Fruit fly (Drosophila melanogaster) whole organism, embryonic: Measurements from ENCODE around the gene ihog.

Experiments used
- CG11085 ChIP-seq: fragments of 200-800 bp; sonication (Bioruptor generic); IDR thresholded peaks from 2 replicates; pipeline ENCODE4 v1.3.6; 2022; ENCODE audit warnings: missing biosample characterization, missing genetic modification characterization
- CG11456 ChIP-seq: fragments of 200-800 bp; sonication (Bioruptor generic); IDR thresholded peaks from 3 replicates; pipeline ENCODE4 v1.3.6; 2022; ENCODE audit warnings: missing biosample characterization, missing genetic modification characterization
- CG12299 ChIP-seq: fragments of 200-800 bp; sonication (Bioruptor generic); optimal IDR thresholded peaks from 2 replicates; lab custom pipeline; 2018; ENCODE audit warnings: missing biosample characterization, mild to moderate bottlenecking, missing genetic modification characterization
- CG13287 ChIP-seq: fragments of 200-800 bp; sonication (Bioruptor generic); IDR thresholded peaks from 2 replicates; pipeline ENCODE4 v1.3.6; 2022; ENCODE audit warnings: missing biosample characterization, missing genetic modification characterization; ENCODE audit not compliant: partially characterized antibody
- CG13424 ChIP-seq: fragments of 200-800 bp; sonication (Bioruptor generic); optimal IDR thresholded peaks from 2 replicates; lab custom pipeline; 2019; ENCODE audit warnings: missing biosample characterization, mild to moderate bottlenecking, missing genetic modification characterization, moderate library complexity
- CG15011 ChIP-seq: fragments of 200-800 bp; sonication (Bioruptor generic); optimal IDR thresholded peaks from 3 replicates; lab custom pipeline; 2018; ENCODE audit warnings: missing biosample characterization, mild to moderate bottlenecking, missing genetic modification characterization
- CG16813 ChIP-seq: fragments of 200-800 bp; sonication (Bioruptor generic); IDR thresholded peaks from 3 replicates; pipeline ENCODE4 v1.3.6; 2022; ENCODE audit warnings: missing biosample characterization, missing genetic modification characterization; ENCODE audit not compliant: partially characterized antibody
- CG17361 ChIP-seq: fragments of 200-800 bp; sonication (Bioruptor generic); IDR thresholded peaks from 3 replicates; pipeline ENCODE4 v1.3.6; 2022; ENCODE audit warnings: missing biosample characterization, missing genetic modification characterization
- CG1792 ChIP-seq: fragments of 200-800 bp; sonication (Bioruptor generic); optimal IDR thresholded peaks from 2 replicates; lab custom pipeline; 2016; ENCODE audit warnings: missing biosample characterization, missing genetic modification characterization
- CG18262 ChIP-seq: fragments of 200-800 bp; optimal IDR thresholded peaks from 3 replicates; lab custom pipeline; 2019; ENCODE audit warnings: missing biosample characterization, mild to moderate bottlenecking, missing genetic modification characterization, moderate library complexity
- CG2116 ChIP-seq: fragments of 200-800 bp; sonication (Bioruptor generic); optimal IDR thresholded peaks from 3 replicates; lab custom pipeline; 2018; ENCODE audit warnings: missing biosample characterization, mild to moderate bottlenecking, missing genetic modification characterization
- CG2889 ChIP-seq: fragments of 200-800 bp; sonication (Bioruptor generic); IDR thresholded peaks from 3 replicates; pipeline ENCODE4 v1.3.6; 2022; ENCODE audit warnings: missing biosample characterization, missing genetic modification characterization
- CG32532 ChIP-seq: fragments of 200-800 bp; sonication (Bioruptor generic); IDR thresholded peaks from 2 replicates; pipeline ENCODE4 v1.3.6; 2022; ENCODE audit warnings: missing biosample characterization, missing genetic modification characterization
- CG3407 ChIP-seq: fragments of 200-800 bp; sonication (Bioruptor generic); optimal IDR thresholded peaks from 2 replicates; lab custom pipeline; 2018; ENCODE audit warnings: missing biosample characterization, mild to moderate bottlenecking, missing genetic modification characterization
- CG4282 ChIP-seq: fragments of 200-800 bp; sonication (Bioruptor generic); optimal IDR thresholded peaks from 2 replicates; lab custom pipeline; 2016; ENCODE audit warnings: missing biosample characterization, missing genetic modification characterization
- CG5953 ChIP-seq: fragments of 200-800 bp; sonication (Bioruptor generic); IDR thresholded peaks from 2 replicates; pipeline ENCODE4 v1.3.6; 2022; ENCODE audit warnings: missing biosample characterization, missing genetic modification characterization
- CG6689 ChIP-seq: fragments of 200-800 bp; sonication (Bioruptor generic); IDR thresholded peaks from 2 replicates; pipeline ENCODE4 v1.3.6; 2022; ENCODE audit warnings: missing biosample characterization, missing genetic modification characterization
- CG7745 ChIP-seq: fragments of 200-800 bp; sonication (Bioruptor generic); optimal IDR thresholded peaks from 2 replicates; lab custom pipeline; 2018; ENCODE audit warnings: missing biosample characterization, mild to moderate bottlenecking, missing genetic modification characterization, moderate library complexity
- CG7963 ChIP-seq: fragments of 200-800 bp; sonication (Bioruptor generic); IDR thresholded peaks from 3 replicates; pipeline ENCODE4 v1.3.6; 2022; ENCODE audit warnings: missing biosample characterization, missing genetic modification characterization; ENCODE audit not compliant: partially characterized antibody
- CG9817 ChIP-seq: fragments of 200-800 bp; sonication (Bioruptor generic); optimal IDR thresholded peaks from 2 replicates; lab custom pipeline; 2018; ENCODE audit warnings: missing biosample characterization, mild to moderate bottlenecking, missing genetic modification characterization, moderate library complexity
- CG9932 ChIP-seq: fragments of 200-800 bp; sonication (Bioruptor generic); IDR thresholded peaks from 2 replicates; pipeline ENCODE4 v1.3.6; 2022; ENCODE audit warnings: missing biosample characterization, missing genetic modification characterization
- CrebB ChIP-seq: fragments of 200-800 bp; sonication (Bioruptor generic); optimal IDR thresholded peaks from 3 replicates; lab custom pipeline; 2018; ENCODE audit warnings: missing biosample characterization, mild to moderate bottlenecking, missing genetic modification characterization
- Dll ChIP-seq: fragments of 200-800 bp; sonication (Bioruptor generic); IDR thresholded peaks from 4 replicates; pipeline ENCODE4 v1.3.6; 2022; ENCODE audit warnings: missing biosample characterization, missing genetic modification characterization; ENCODE audit not compliant: partially characterized antibody
- Dref ChIP-seq: fragments of 200-800 bp; sonication (Bioruptor generic); IDR thresholded peaks from 2 replicates; pipeline ENCODE4 v1.3.6; 2022; ENCODE audit warnings: missing biosample characterization, missing genetic modification characterization
- Fer2 ChIP-seq: fragments of 200-800 bp; sonication (Bioruptor generic); optimal IDR thresholded peaks from 2 replicates; lab custom pipeline; 2018; ENCODE audit warnings: missing biosample characterization, mild to moderate bottlenecking, missing genetic modification characterization, moderate library complexity
- Fer3 ChIP-seq: fragments of 200-800 bp; sonication (Bioruptor generic); optimal IDR thresholded peaks from 2 replicates; lab custom pipeline; 2018; ENCODE audit warnings: missing biosample characterization, mild to moderate bottlenecking, missing genetic modification characterization, moderate library complexity
- HLH54F ChIP-seq: fragments of 200-800 bp; sonication (Bioruptor generic); optimal IDR thresholded peaks from 3 replicates; lab custom pipeline; 2016; ENCODE audit warnings: missing biosample characterization, missing genetic modification characterization
- HmgD ChIP-seq: fragments of 200-800 bp; sonication (Bioruptor generic); optimal IDR thresholded peaks from 3 replicates; lab custom pipeline; 2016; ENCODE audit warnings: missing biosample characterization, missing genetic modification characterization
- HmgZ ChIP-seq: fragments of 200-800 bp; sonication (Bioruptor generic); optimal IDR thresholded peaks from 2 replicates; lab custom pipeline; 2018; ENCODE audit warnings: missing biosample characterization, mild to moderate bottlenecking, missing genetic modification characterization
- Max ChIP-seq: fragments of 200-800 bp; sonication (Bioruptor generic); optimal IDR thresholded peaks from 2 replicates; lab custom pipeline; 2016; ENCODE audit warnings: missing biosample characterization, mild to moderate bottlenecking, missing genetic modification characterization
- NC2β ChIP-seq: fragments of 200-800 bp; sonication (Bioruptor generic); optimal IDR thresholded peaks from 2 replicates; lab custom pipeline; 2016; ENCODE audit warnings: missing biosample characterization, missing genetic modification characterization
- NFAT ChIP-seq: fragments of 200-800 bp; sonication (Bioruptor generic); IDR thresholded peaks from 2 replicates; pipeline ENCODE4 v1.3.6; 2022; ENCODE audit warnings: missing biosample characterization, missing genetic modification characterization
- Nf-YB ChIP-seq: fragments of 200-800 bp; sonication (Bioruptor generic); optimal IDR thresholded peaks from 3 replicates; lab custom pipeline; 2019; ENCODE audit warnings: missing biosample characterization, mild to moderate bottlenecking, missing genetic modification characterization, moderate library complexity
- Nf-YC ChIP-seq: fragments of 200-800 bp; optimal IDR thresholded peaks from 3 replicates; lab custom pipeline; 2019; ENCODE audit warnings: missing biosample characterization, mild to moderate bottlenecking, missing genetic modification characterization, moderate library complexity
- NfI ChIP-seq: fragments of 200-800 bp; sonication (Bioruptor generic); optimal IDR thresholded peaks from 3 replicates; lab custom pipeline; 2018; ENCODE audit warnings: missing biosample characterization, mild to moderate bottlenecking, missing genetic modification characterization, moderate library complexity
- Ptx1 ChIP-seq: fragments of 200-800 bp; sonication (Bioruptor generic); IDR thresholded peaks from 2 replicates; pipeline ENCODE4 v1.3.6; 2022; ENCODE audit warnings: missing biosample characterization, missing genetic modification characterization
- amos ChIP-seq: fragments of 200-800 bp; sonication (Bioruptor generic); IDR thresholded peaks from 2 replicates; pipeline ENCODE4 v1.3.6; 2022; ENCODE audit warnings: missing biosample characterization, missing genetic modification characterization; ENCODE audit not compliant: partially characterized antibody
- chn ChIP-seq: fragments of 200-800 bp; sonication (Bioruptor generic); optimal IDR thresholded peaks from 2 replicates; lab custom pipeline; 2016; ENCODE audit warnings: missing biosample characterization, missing genetic modification characterization
- crc ChIP-seq: fragments of 200-800 bp; sonication (Bioruptor generic); optimal IDR thresholded peaks from 2 replicates; lab custom pipeline; 2016; ENCODE audit warnings: missing biosample characterization, missing genetic modification characterization
- dmrt11E ChIP-seq: fragments of 200-800 bp; sonication (Bioruptor generic); optimal IDR thresholded peaks from 3 replicates; lab custom pipeline; 2018; ENCODE audit warnings: missing biosample characterization, mild to moderate bottlenecking, missing genetic modification characterization, moderate library complexity
- fd96Cb ChIP-seq: fragments of 200-800 bp; sonication (Bioruptor generic); optimal IDR thresholded peaks from 2 replicates; lab custom pipeline; 2018; ENCODE audit warnings: missing biosample characterization, mild to moderate bottlenecking, missing genetic modification characterization, moderate library complexity
- fru ChIP-seq: fragments of >200 bp; optimal IDR thresholded peaks from 2 replicates; lab custom pipeline; 2017
- jumu ChIP-seq: fragments of 200-800 bp; sonication (Bioruptor generic); optimal IDR thresholded peaks from 3 replicates; lab custom pipeline; 2016; ENCODE audit warnings: missing biosample characterization, missing genetic modification characterization
- nerfin-1 ChIP-seq: fragments of 200-800 bp; sonication (Bioruptor generic); optimal IDR thresholded peaks from 3 replicates; lab custom pipeline; 2019; ENCODE audit warnings: missing biosample characterization, mild to moderate bottlenecking, missing genetic modification characterization, moderate library complexity
- so ChIP-seq: fragments of 200-800 bp; sonication (Bioruptor generic); IDR thresholded peaks from 3 replicates; pipeline ENCODE4 v1.3.6; 2022; ENCODE audit warnings: missing biosample characterization, missing genetic modification characterization
- stwl ChIP-seq: fragments of 200-800 bp; sonication (Bioruptor generic); optimal IDR thresholded peaks from 3 replicates; lab custom pipeline; 2018; ENCODE audit warnings: missing biosample characterization, mild to moderate bottlenecking, missing genetic modification characterization, moderate library complexity
- tap ChIP-seq: fragments of 200-800 bp; optimal IDR thresholded peaks from 3 replicates; lab custom pipeline; 2019; ENCODE audit warnings: missing biosample characterization, mild to moderate bottlenecking, missing genetic modification characterization, moderate library complexity
- tx ChIP-seq: fragments of 200-800 bp; sonication (Bioruptor generic); optimal IDR thresholded peaks from 2 replicates; lab custom pipeline; 2016; ENCODE audit warnings: missing biosample characterization, missing genetic modification characterization
- unpg ChIP-seq: fragments of 200-800 bp; sonication (Bioruptor generic); optimal IDR thresholded peaks from 3 replicates; lab custom pipeline; 2018; ENCODE audit warnings: missing biosample characterization, mild to moderate bottlenecking, missing genetic modification characterization, moderate library complexity
- vvl ChIP-seq: fragments of 200-800 bp; sonication (Bioruptor generic); IDR thresholded peaks from 2 replicates; pipeline ENCODE4 v1.3.6; 2022; ENCODE audit warnings: missing biosample characterization, missing genetic modification characterization

ihog gene

DNA sequence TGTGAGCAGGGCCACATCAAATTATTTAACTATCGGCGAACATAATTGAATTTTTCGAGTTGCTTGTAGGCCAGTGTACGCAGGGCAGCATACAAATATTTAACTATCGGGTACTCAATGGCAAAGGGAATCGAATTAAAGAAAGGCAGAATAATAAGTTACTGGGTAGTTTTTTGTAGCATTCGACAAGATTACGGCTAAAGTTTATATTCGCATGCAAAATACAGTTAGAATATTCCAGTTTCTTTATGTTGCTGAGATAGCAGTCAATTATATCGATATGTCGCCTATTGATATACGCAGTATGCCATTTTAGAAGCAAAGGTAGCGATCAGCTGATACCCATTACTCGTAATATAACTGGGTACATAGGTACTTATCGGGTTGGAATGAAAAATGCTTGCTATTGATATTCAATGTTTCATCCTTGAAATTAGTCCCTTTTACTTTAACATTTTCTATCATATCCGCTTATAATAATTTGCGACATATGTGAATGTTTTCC is 19.5 kb upstream of the ihog start (continued):
- TF ChIP-seq Dll (GFP tag; lab: Robert Waterston, UW), result peak; percentile 96
- no peak for TF ChIP-seq CG9817 (tag; lab: Kevin White, UChicago)
- peak; percentile 8 for TF ChIP-seq HmgD (GFP tag; lab: Kevin White, UChicago)
- peak; percentile 64 for TF ChIP-seq unpg (GFP tag; lab: Kevin White, UChicago)
- peak; percentile 14 for TF ChIP-seq stwl (tag; lab: Kevin White, UChicago)
- TF ChIP-seq CG2889, result peak; percentile 93
- peak; percentile 20; the same call in 1 of the 2 replicates for TF ChIP-seq CG32532 (GFP tag; lab: Robert Waterston, UW)
- TF ChIP-seq CG12299 (tag; lab: Kevin White, UChicago), result peak; percentile 33
- no peak for TF ChIP-seq CG15011 (GFP tag; lab: Kevin White, UChicago)
- TF ChIP-seq NC2β, result peak; percentile 52
- peak; percentile 2 for TF ChIP-seq CG4282 (GFP tag; lab: Kevin White, UChicago)
- peak; percentile 53 for TF ChIP-seq HmgZ (tag; lab: Kevin White, UChicago)
- TF ChIP-seq Fer3, result peak; percentile 29
- peak; percentile 59 for TF ChIP-seq Dref (GFP tag; lab: Robert Waterston, UW)
- 0 out of 3 replicates have a peak, but pooled peaks have one; percentile 37 for TF ChIP-seq so (GFP tag; lab: Robert Waterston, UW)
- TF ChIP-seq CG11085, result peak; percentile 22; the same call in 1 of the 2 replicates
- TF ChIP-seq crc (GFP tag; lab: Kevin White, UChicago), result peak; percentile 28
- TF ChIP-seq CG13287 (GFP tag; lab: Robert Waterston, UW), result peak; percentile 83
- TF ChIP-seq nerfin-1 (tag; lab: Kevin White, UChicago), result no peak
- TF ChIP-seq CG9932, result peak; percentile 59
- TF ChIP-seq CG3407 (GFP tag; lab: Kevin White, UChicago), result no peak
- TF ChIP-seq Max (GFP tag; lab: Kevin White, UChicago), result no peak
- TF ChIP-seq CrebB (tag; lab: Kevin White, UChicago), result peak; percentile 31
- no peak for TF ChIP-seq Fer2
- TF ChIP-seq CG13424 (tag; lab: Kevin White, UChicago), result peak; percentile 28
- peak; percentile 77 for TF ChIP-seq vvl (GFP tag; lab: Robert Waterston, UW)
- no peak for TF ChIP-seq CG7745
- peak; percentile 6 for TF ChIP-seq Nf-YB (GFP tag; lab: Kevin White, UChicago)
- TF ChIP-seq tx (GFP tag; lab: Kevin White, UChicago), result peak; percentile 32
- peak; percentile 30 for TF ChIP-seq dmrt11E (tag; lab: Kevin White, UChicago)
- TF ChIP-seq Nf-YC (tag; lab: Kevin White, UChicago), result peak; percentile 15
- peak; percentile 5 for TF ChIP-seq fd96Cb (tag; lab: Kevin White, UChicago)
- TF ChIP-seq jumu (GFP tag; lab: Kevin White, UChicago), result peak; percentile 36
- no peak for TF ChIP-seq fru (lab: Kevin White, UChicago)
- peak; percentile 75 for TF ChIP-seq amos
- 0 out of 2 replicates have a peak, but pooled peaks have one; percentile 15 for TF ChIP-seq Ptx1 (GFP tag; lab: Robert Waterston, UW)
- peak; percentile 35 for TF ChIP-seq CG1792 (GFP tag; lab: Kevin White, UChicago)
- peak; percentile 30 for TF ChIP-seq CG18262 (tag; lab: Kevin White, UChicago)
- peak; percentile 63; the same call in 2 of the 3 replicates for TF ChIP-seq CG7963
- TF ChIP-seq CG17361 (GFP tag; lab: Robert Waterston, UW), result peak; percentile 74; the same call in 1 of the 3 replicates
- TF ChIP-seq CG2116 (GFP tag; lab: Kevin White, UChicago), result peak; percentile 92
- TF ChIP-seq CG5953 (GFP tag; lab: Robert Waterston, UW), result peak; percentile 64
- peak; percentile 54 for TF ChIP-seq NFAT (GFP tag; lab: Robert Waterston, UW)
- peak; percentile 43 for TF ChIP-seq chn (GFP tag; lab: Kevin White, UChicago)
- TF ChIP-seq HLH54F (GFP tag; lab: Kevin White, UChicago), result peak; percentile 32
- TF ChIP-seq NfI (GFP tag; lab: Kevin White, UChicago), result peak; percentile 34
- peak; percentile 45 for TF ChIP-seq tap (tag; lab: Kevin White, UChicago)
- peak; percentile 16; the same call in 2 of the 3 replicates for TF ChIP-seq CG11456 (GFP tag; lab: Robert Waterston, UW)
- peak; percentile 5 for TF ChIP-seq CG16813
- peak; percentile 24; the same call in 1 of the 2 replicates for TF ChIP-seq CG6689
